Worm (Caenorhabditis elegans): ENCODE results near the gene F26F4.8.

Gene F26F4.8

DNA sequence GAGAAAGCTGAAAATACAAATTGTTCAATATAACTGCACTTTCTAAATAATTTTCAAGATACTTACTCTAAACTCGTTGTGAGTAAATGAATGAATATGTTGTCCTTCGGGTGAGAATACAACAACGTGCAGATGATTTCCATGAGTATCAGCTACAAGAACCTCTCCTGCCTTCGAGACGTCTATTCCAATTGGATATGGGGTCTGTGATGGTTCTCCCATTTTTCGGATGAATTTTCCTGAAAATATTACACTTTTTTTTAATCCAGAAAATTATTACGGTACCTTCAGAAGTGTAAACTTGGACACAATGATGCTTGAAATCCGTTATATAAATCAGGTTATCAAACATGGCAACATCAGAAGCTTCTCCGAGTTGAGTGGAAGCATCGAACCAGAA is 10.0 kb downstream of the F26F4.8 start:
- peak in 1 of 2 experiments; percentile 91 for TF ChIP-seq unc-62 (GFP tag; optimal IDR thresholded peaks at IDR 0.05 in 1 of 2)
- no peak for TF ChIP-seq unc-62 (tag; optimal IDR thresholded peaks at IDR 0.05)
- TF ChIP-seq attf-4 (tag; optimal IDR thresholded peaks at IDR 0.05) = no peak

ce11 chrIII:4893540-4893939 is 11.7 kb downstream of the F26F4.8 start, which contains the start of gene F26F4.6:
Gene F26F4.6 (minus strand): TSS chrIII:4893640.
- TF ChIP-seq hlh-30 (tag; optimal IDR thresholded peaks at IDR 0.05; ENCODE audit: insufficient read depth) (no peak), ctbp-1 (GFP tag; IDR thresholded peaks at IDR 0.05) (no peak), F44E2.7 (GFP tag; IDR thresholded peaks at IDR 0.05) (no peak), snpc-1.2 (GFP tag; IDR thresholded peaks at IDR 0.05) (no peak), zfp-3 (GFP tag; conservative IDR thresholded peaks at IDR 0.05) (no peak), ama-1 (optimal IDR thresholded peaks at IDR 0.05) (no peak), rbr-2 (tag; optimal IDR thresholded peaks at IDR 0.05) (no peak)

ce11 chrIII:4890997-4891396 is 14.3 kb downstream of the F26F4.8 start, which contains the start of gene F26F4.5:
Gene F26F4.5 (minus strand): TSS chrIII:4891252.
- TF ChIP-seq ceh-28 (tag; optimal IDR thresholded peaks at IDR 0.05) (no peak), aha-1 (tag) (peak; percentile 70), lin-38 (GFP tag; IDR thresholded peaks at IDR 0.05) (peak; percentile 45; the same call in 1 of the 2 replicates)

- TF ChIP-seq ama-1 (optimal IDR thresholded peaks at IDR 0.05) (no peak), zip-11 (GFP tag; IDR thresholded peaks at IDR 0.05) (no peak), nhr-28 (tag; optimal IDR thresholded peaks at IDR 0.05) (peak; percentile 8), T26A8.4 (GFP tag; IDR thresholded peaks at IDR 0.05) (no peak), snpc-1.2 (GFP tag; IDR thresholded peaks at IDR 0.05) (no peak), lin-38 (GFP tag; IDR thresholded peaks at IDR 0.05) (no peak), aly-2 (tag; optimal IDR thresholded peaks at IDR 0.05) (no peak), snpc-4 (tag; optimal IDR thresholded peaks at IDR 0.05) (no peak), daf-16 (GFP tag; optimal IDR thresholded peaks at IDR 0.05) (no peak), daf-16 (tag; optimal IDR thresholded peaks at IDR 0.05) (peak; percentile 42), nhr-102 (tag; optimal IDR thresholded peaks at IDR 0.05) (no peak), daf-8 (GFP tag; IDR thresholded peaks at IDR 0.05) (no peak), hif-1 (tag; optimal IDR thresholded peaks at IDR 0.05) (no peak), dmd-6 (GFP tag; IDR thresholded peaks at IDR 0.05) (peak; percentile 36; the same call in 1 of the 2 replicates), ces-1 (GFP tag; optimal IDR thresholded peaks at IDR 0.05) (no peak), nhr-25 (tag; optimal IDR thresholded peaks at IDR 0.05; ENCODE audit: borderline replicate concordance, insufficient read depth) (no peak), Y48G9A.11 (GFP tag; IDR thresholded peaks at IDR 0.05) (no peak)
Measured at ce11 chrIII:4887291-4887690, 18.0 kb downstream of the F26F4.8 start, which contains the start of gene clec-6. Gene clec-6 (minus strand): TSS chrIII:4887444.

ce11 chrIII:4883429-4883828 is 21.8 kb downstream of the F26F4.8 start, which contains the start of gene clec-5:
Gene clec-5 (minus strand): TSS chrIII:4883606.
- TF ChIP-seq F37D6.2 (tag; optimal IDR thresholded peaks at IDR 0.05) (no peak), lin-38 (GFP tag; IDR thresholded peaks at IDR 0.05) (no peak), pqm-1 (tag; optimal IDR thresholded peaks at IDR 0.05) (peak; percentile 56), ces-1 (GFP tag; optimal IDR thresholded peaks at IDR 0.05) (no peak), lir-3 (tag; optimal IDR thresholded peaks at IDR 0.05) (no peak), ZK337.2 (GFP tag; IDR thresholded peaks at IDR 0.05) (no peak), zfp-3 (GFP tag; conservative IDR thresholded peaks at IDR 0.05) (no peak), nhr-102 (tag; optimal IDR thresholded peaks at IDR 0.05) (no peak), nhr-6 (tag; optimal IDR thresholded peaks at IDR 0.05) (no peak), dve-1 (tag; optimal IDR thresholded peaks at IDR 0.05; ENCODE audit: insufficient read depth) (peak; percentile 13), dmd-9 (GFP tag; IDR thresholded peaks at IDR 0.05) (no peak), daf-16 (GFP tag; optimal IDR thresholded peaks at IDR 0.05) (no peak), daf-16 (tag; optimal IDR thresholded peaks at IDR 0.05) (peak; percentile 17), T20F7.1 (GFP tag; optimal IDR thresholded peaks at IDR 0.05) (no peak), ceh-20 (GFP tag; IDR thresholded peaks at IDR 0.05) (no peak)
